Fruit fly (Drosophila melanogaster): ENCODE data around the gene PolH.

dm6 chr3L:21894100-21894499 lies 47.5 kb downstream of the PolH start:
- TF ChIP-seq stwl (tag; optimal IDR thresholded peaks at IDR 0.05) (no peak), pfk (GFP tag; optimal IDR thresholded peaks at IDR 0.05) (no peak), Xbp1 (GFP tag; optimal IDR thresholded peaks at IDR 0.05) (no peak), unc-4 (GFP tag; IDR thresholded peaks at IDR 0.05; ENCODE audit: partially characterized antibody) (no peak), mld (GFP tag; IDR thresholded peaks at IDR 0.05; ENCODE audit: partially characterized antibody) (no peak), Drgx (GFP tag; IDR thresholded peaks at IDR 0.05) (no peak), insv (GFP tag; optimal IDR thresholded peaks at IDR 0.05) (no peak), lola (GFP tag; optimal IDR thresholded peaks at IDR 0.05) (no peak), CG13123 (GFP tag; optimal IDR thresholded peaks at IDR 0.05) (no peak), CG4730 (GFP tag; IDR thresholded peaks at IDR 0.05) (no peak), ranshi (GFP tag; IDR thresholded peaks at IDR 0.05) (no peak), CG6654 (GFP tag; optimal IDR thresholded peaks at IDR 0.05) (no peak), Dek (tag; optimal IDR thresholded peaks at IDR 0.05) (no peak)
